Worm (Caenorhabditis elegans): Measurements from ENCODE around the gene R12B2.13.

Gene R12B2.13

ce11 chrIII:5838159-5839046, 5.1 kb upstream of the R12B2.13 start (continued):
- no peak for TF ChIP-seq unc-130 (GFP tag; optimal IDR thresholded peaks at IDR 0.05)
- TF ChIP-seq unc-62 (GFP tag; optimal IDR thresholded peaks at IDR 0.05 in 1 of 2) = peak; percentile 49 to 82
- no peak for TF ChIP-seq unc-62 (tag; optimal IDR thresholded peaks at IDR 0.05)
- peak; percentile 77 for TF ChIP-seq nhr-77 (tag; optimal IDR thresholded peaks at IDR 0.05)
- no peak for TF ChIP-seq sdz-12 (GFP tag; optimal IDR thresholded peaks at IDR 0.05)
- peak; percentile 86 for TF ChIP-seq mxl-3 (GFP tag; optimal IDR thresholded peaks at IDR 0.05)
- TF ChIP-seq php-3 (GFP tag; IDR thresholded peaks at IDR 0.05) = peak; percentile 87
- no peak for TF ChIP-seq lin-15B (tag; optimal IDR thresholded peaks at IDR 0.05)
- 0 out of 2 replicates have a peak, but pooled peaks have one; percentile 31 for TF ChIP-seq zfp-3 (GFP tag; conservative IDR thresholded peaks at IDR 0.05)

ce11 chrIII:5836816-5837215, 3.5 kb upstream of the R12B2.13 start, which contains the start of gene W04D12.1:
Gene W04D12.1, plus strand, starts transcription at chrIII:5836926.
- no peak for TF ChIP-seq nhr-11 (tag; optimal IDR thresholded peaks at IDR 0.05)
- TF ChIP-seq lin-38 (GFP tag; IDR thresholded peaks at IDR 0.05) = no peak
- TF ChIP-seq ceh-62 (tag; optimal IDR thresholded peaks at IDR 0.05) = no peak
- 0 out of 2 replicates have a peak, but pooled peaks have one; percentile 15 for TF ChIP-seq ZK337.2 (GFP tag; IDR thresholded peaks at IDR 0.05)
- TF ChIP-seq ztf-7 (tag; optimal IDR thresholded peaks at IDR 0.05) = no peak
- TF ChIP-seq nhr-77 (tag; optimal IDR thresholded peaks at IDR 0.05) = no peak
- TF ChIP-seq nhr-111 (GFP tag; optimal IDR thresholded peaks at IDR 0.05) = no peak
- no peak for TF ChIP-seq F10B5.3 (tag; optimal IDR thresholded peaks at IDR 0.05)
- no peak for TF ChIP-seq nhr-41 (GFP tag; IDR thresholded peaks at IDR 0.05)
- no peak for TF ChIP-seq Y75B8A.6 (GFP tag; IDR thresholded peaks at IDR 0.05)
- TF ChIP-seq nhr-237 (tag; optimal IDR thresholded peaks at IDR 0.05) = no peak
- TF ChIP-seq Y5F2A.4 (GFP tag; optimal IDR thresholded peaks at IDR 0.05) = no peak
- TF ChIP-seq unc-62 (GFP tag; optimal IDR thresholded peaks at IDR 0.05 in 1 of 2) = peak in 1 of 2 experiments; percentile 63
- TF ChIP-seq unc-62 (tag; optimal IDR thresholded peaks at IDR 0.05) = no peak
- TF ChIP-seq skn-1 (tag; optimal IDR thresholded peaks at IDR 0.05) = no peak
- TF ChIP-seq snpc-1.2 (GFP tag; IDR thresholded peaks at IDR 0.05) = 0 out of 2 replicates have a peak, but pooled peaks have one; percentile 32
- TF ChIP-seq mep-1 (tag; optimal IDR thresholded peaks at IDR 0.05) = no peak

- TF ChIP-seq unc-62 (GFP tag; optimal IDR thresholded peaks at IDR 0.05 in 1 of 2) (peak in 1 of 2 experiments; percentile 86), unc-62 (tag; optimal IDR thresholded peaks at IDR 0.05) (no peak), daf-16 (GFP tag; optimal IDR thresholded peaks at IDR 0.05) (no peak), daf-16 (tag; optimal IDR thresholded peaks at IDR 0.05) (peak; percentile 30), zfp-3 (GFP tag; conservative IDR thresholded peaks at IDR 0.05) (no peak), mdl-1 (tag; optimal IDR thresholded peaks at IDR 0.05) (peak in 1 of 2 experiments; percentile 2), mep-1 (tag; optimal IDR thresholded peaks at IDR 0.05) (no peak), unc-39 (tag; optimal IDR thresholded peaks at IDR 0.05) (no peak)
Measured at ce11 chrIII:5836261-5836660, 3.0 kb upstream of the R12B2.13 start.

- TF ChIP-seq ceh-20 (GFP tag; IDR thresholded peaks at IDR 0.05) (peak; percentile 13; the same call in 1 of the 2 replicates), mxl-3 (GFP tag; optimal IDR thresholded peaks at IDR 0.05) (peak; percentile 63), nhr-77 (tag; optimal IDR thresholded peaks at IDR 0.05) (peak; percentile 16), dpl-1 (GFP tag; optimal IDR thresholded peaks at IDR 0.05) (peak; percentile 8), hlh-11 (tag; optimal IDR thresholded peaks at IDR 0.05) (peak; percentile 82), lin-13 (GFP tag; optimal IDR thresholded peaks at IDR 0.05) (no peak), madf-9 (GFP tag; conservative IDR thresholded peaks at IDR 0.05) (no peak), nhr-42 (GFP tag; IDR thresholded peaks at IDR 0.05) (no peak), set-16 (GFP tag; IDR thresholded peaks at IDR 0.05) (peak; percentile 50), mdl-1 (tag; optimal IDR thresholded peaks at IDR 0.05) (peak in 1 of 2 experiments; percentile 31), mep-1 (tag; optimal IDR thresholded peaks at IDR 0.05) (peak; percentile 27), fkh-10 (GFP tag; optimal IDR thresholded peaks at IDR 0.05) (no peak), lin-1 (GFP tag; IDR thresholded peaks at IDR 0.05) (0 out of 2 replicates have a peak, but pooled peaks have one; percentile 44), mxl-2 (GFP tag; conservative IDR thresholded peaks at IDR 0.05) (no peak), F26F4.8 (GFP tag; conservative IDR thresholded peaks at IDR 0.05) (no peak), unc-62 (GFP tag; optimal IDR thresholded peaks at IDR 0.05 in 1 of 2) (peak in 1 of 2 experiments; percentile 88), unc-62 (tag; optimal IDR thresholded peaks at IDR 0.05) (no peak), dmd-6 (GFP tag; IDR thresholded peaks at IDR 0.05) (peak; percentile 71), Y75B8A.6 (GFP tag; IDR thresholded peaks at IDR 0.05) (no peak), skn-1 (tag; optimal IDR thresholded peaks at IDR 0.05) (no peak), T20F7.1 (GFP tag; optimal IDR thresholded peaks at IDR 0.05) (no peak), nhr-11 (tag; optimal IDR thresholded peaks at IDR 0.05) (peak; percentile 25), saeg-2 (GFP tag; IDR thresholded peaks at IDR 0.05) (no peak)
Measured at ce11 chrIII:5835163-5835871, 2.0 kb upstream of the R12B2.13 start.
